Worm (Caenorhabditis elegans): ENCODE results near the gene C27C12.1.

C27C12.1 gene

DNA sequence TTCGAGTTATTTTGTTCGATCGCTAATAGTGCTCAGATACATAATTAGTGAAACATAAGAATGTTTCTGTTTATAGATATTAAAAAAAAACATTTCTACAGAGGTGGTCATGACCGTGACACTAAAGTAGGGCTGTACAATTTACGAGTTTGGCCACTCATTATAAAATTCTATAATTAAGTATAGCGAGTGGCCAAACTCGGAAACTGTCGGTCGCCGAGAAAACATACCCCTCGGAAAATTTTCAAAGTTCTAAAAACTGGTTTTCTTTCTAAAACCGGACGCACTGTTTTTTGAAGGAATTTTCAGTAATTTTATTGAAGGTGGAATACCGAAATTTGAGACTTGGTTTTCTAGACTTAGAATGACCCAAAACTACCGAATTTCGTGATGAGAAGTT lies 47.8 kb downstream of the C27C12.1 start:
- no peak for TF ChIP-seq ref-2 (tag; optimal IDR thresholded peaks at IDR 0.05)
- TF ChIP-seq ceh-48 (tag; optimal IDR thresholded peaks at IDR 0.05) = no peak
- TF ChIP-seq ceh-14 (tag; optimal IDR thresholded peaks at IDR 0.05) = no peak
- no peak for TF ChIP-seq tbx-7 (tag; optimal IDR thresholded peaks at IDR 0.05)
- TF ChIP-seq tbx-2 (tag; optimal IDR thresholded peaks at IDR 0.05) = no peak
- TF ChIP-seq nhr-232 (tag; optimal IDR thresholded peaks at IDR 0.05) = no peak
- no peak for TF ChIP-seq elt-2 (tag; optimal IDR thresholded peaks at IDR 0.05)
- TF ChIP-seq C38D4.7 (GFP tag; optimal IDR thresholded peaks at IDR 0.05) = no peak
- TF ChIP-seq hlh-8 (tag; optimal IDR thresholded peaks at IDR 0.05) = no peak

DNA sequence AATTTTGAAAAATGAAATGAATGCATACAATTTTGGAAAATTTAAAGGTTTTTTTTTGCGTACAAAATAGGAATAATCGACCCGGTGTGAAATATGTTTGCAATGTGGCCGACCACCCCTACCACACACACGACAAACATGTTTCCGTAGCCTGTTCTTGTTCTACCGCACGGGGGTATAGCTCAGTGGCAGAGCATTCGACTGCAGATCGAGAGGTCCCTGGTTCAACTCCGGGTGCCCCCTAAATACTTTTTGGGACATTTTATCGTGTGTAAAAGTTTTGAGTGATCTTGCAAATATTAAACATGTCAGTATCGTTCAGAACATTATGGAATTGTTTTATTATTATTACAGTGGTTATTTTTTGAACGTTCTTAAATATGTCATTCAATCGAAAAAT lies 48.9 kb downstream of the C27C12.1 start:
- TF ChIP-seq odd-2 (tag; optimal IDR thresholded peaks at IDR 0.05) (no peak), npax-4 (tag; optimal IDR thresholded peaks at IDR 0.05) (peak; percentile 39), ceh-48 (tag; optimal IDR thresholded peaks at IDR 0.05) (peak; percentile 53), ceh-24 (tag; optimal IDR thresholded peaks at IDR 0.05) (peak; percentile 39), ama-1 (optimal IDR thresholded peaks at IDR 0.05) (no peak), dmd-4 (tag; optimal IDR thresholded peaks at IDR 0.05; ENCODE audit: borderline replicate concordance) (peak; percentile 41), lim-6 (tag; optimal IDR thresholded peaks at IDR 0.05) (no peak), C38D4.7 (GFP tag; optimal IDR thresholded peaks at IDR 0.05) (peak; percentile 76), T23F11.4 (GFP tag; optimal IDR thresholded peaks at IDR 0.05) (peak; percentile 75), zip-5 (tag; optimal IDR thresholded peaks at IDR 0.05) (peak; percentile 19), unc-3 (GFP tag; conservative IDR thresholded peaks at IDR 0.05) (peak; percentile 76; the same call in 1 of the 2 replicates), unc-3 (tag; optimal IDR thresholded peaks at IDR 0.05) (peak; percentile 37), C08G9.2 (tag; optimal IDR thresholded peaks at IDR 0.05) (peak; percentile 70), Y22D7AL.16 (tag; optimal IDR thresholded peaks at IDR 0.05) (peak; percentile 74), sox-2 (GFP tag; IDR thresholded peaks at IDR 0.05) (peak; percentile 62), fkh-6 (tag; optimal IDR thresholded peaks at IDR 0.05) (peak; percentile 62), unc-55 (GFP tag; optimal IDR thresholded peaks at IDR 0.05) (no peak), ceh-9 (tag; optimal IDR thresholded peaks at IDR 0.05) (no peak), ceh-34 (tag; optimal IDR thresholded peaks at IDR 0.05) (peak; percentile 76), elt-2 (tag; optimal IDR thresholded peaks at IDR 0.05) (peak; percentile 85), eyg-1 (tag; optimal IDR thresholded peaks at IDR 0.05) (peak; percentile 26), elt-4 (tag; optimal IDR thresholded peaks at IDR 0.05) (no peak), nhr-232 (tag; optimal IDR thresholded peaks at IDR 0.05) (peak; percentile 78), rnt-1 (tag; optimal IDR thresholded peaks at IDR 0.05) (peak; percentile 41), syd-9 (tag; optimal IDR thresholded peaks at IDR 0.05) (peak; percentile 59), mec-3 (tag; optimal IDR thresholded peaks at IDR 0.05; ENCODE audit: borderline replicate concordance) (no peak), gmeb-2 (tag; optimal IDR thresholded peaks at IDR 0.05) (peak; percentile 73), pax-1 (tag; optimal IDR thresholded peaks at IDR 0.05) (no peak), tbx-2 (tag; optimal IDR thresholded peaks at IDR 0.05) (peak; percentile 77), nhr-11 (tag; optimal IDR thresholded peaks at IDR 0.05) (no peak), unc-86 (tag; optimal IDR thresholded peaks at IDR 0.05) (peak; percentile 65), pros-1 (tag; optimal IDR thresholded peaks at IDR 0.05) (no peak), K02D7.2 (tag; optimal IDR thresholded peaks at IDR 0.05) (peak; percentile 68), hlh-6 (tag; optimal IDR thresholded peaks at IDR 0.05) (peak; percentile 83), ets-4 (tag; optimal IDR thresholded peaks at IDR 0.05) (no peak), F13H6.1 (tag; optimal IDR thresholded peaks at IDR 0.05) (peak; percentile 65), sdc-2 (tag; optimal IDR thresholded peaks at IDR 0.05) (peak; percentile 87), pha-2 (tag; optimal IDR thresholded peaks at IDR 0.05) (peak; percentile 76), pat-9 (tag; optimal IDR thresholded peaks at IDR 0.05) (peak; percentile 77), ceh-30 (tag; optimal IDR thresholded peaks at IDR 0.05) (no peak), hlh-30 (tag; optimal IDR thresholded peaks at IDR 0.05; ENCODE audit: insufficient read depth) (no peak), pha-4 (tag; optimal IDR thresholded peaks at IDR 0.05) (no peak), ceh-6 (GFP tag; optimal IDR thresholded peaks at IDR 0.05) (peak; percentile 81), ztf-16 (tag; optimal IDR thresholded peaks at IDR 0.05) (peak; percentile 38), lin-11 (tag; optimal IDR thresholded peaks at IDR 0.05) (peak; percentile 61), ceh-18 (tag; optimal IDR thresholded peaks at IDR 0.05) (peak; percentile 33), ahr-1 (tag; optimal IDR thresholded peaks at IDR 0.05) (peak; percentile 70), pag-3 (tag; optimal IDR thresholded peaks at IDR 0.05; ENCODE audit: borderline replicate concordance) (no peak)
